Worm (Caenorhabditis elegans) whole organism, L1 larva: ENCODE measurements around the gene aak-1.
A peak's percentile ranks its signal among the peaks of the same experiment; 100 is the strongest.

Experiments used
- C04F5.9 ChIP-seq: sonication (generic microtip); optimal IDR thresholded peaks from 2 replicates; lab custom pipeline; 2016; ENCODE audit warnings: missing genetic modification characterization, missing compliant biosample characterization
- C16A3.4 ChIP-seq: fragments of 150-350 bp; optimal IDR thresholded peaks from 2 replicates; lab custom pipeline; 2014; ENCODE audit warnings: missing biosample characterization, missing genetic modification characterization
- aha-1 ChIP-seq: fragments of 150-350 bp; optimal IDR thresholded peaks from 2 replicates; lab custom pipeline; 2014; ENCODE audit warnings: missing biosample characterization, missing genetic modification characterization
- alr-1 ChIP-seq: fragments of 200-800 bp; sonication (Bioruptor generic); optimal IDR thresholded peaks from 2 replicates; lab custom pipeline; 2018; ENCODE audit warnings: borderline replicate concordance, mild to moderate bottlenecking, missing genetic modification characterization, missing compliant biosample characterization
- aly-2 ChIP-seq: fragments of 150-350 bp; optimal IDR thresholded peaks from 2 replicates; lab custom pipeline; 2014; ENCODE audit warnings: missing biosample characterization, missing genetic modification characterization
- ama-1 ChIP-seq: fragments of 150-350 bp; optimal IDR thresholded peaks from 2 replicates; lab custom pipeline; 2014
- blmp-1 ChIP-seq: fragments of 150-350 bp; optimal IDR thresholded peaks from 2 replicates; lab custom pipeline; 2014; ENCODE audit warnings: missing biosample characterization, missing genetic modification characterization
- ceh-63 ChIP-seq: fragments of 200-800 bp; sonication (Bioruptor generic); optimal IDR thresholded peaks from 2 replicates; lab custom pipeline; 2018; ENCODE audit warnings: mild to moderate bottlenecking, missing genetic modification characterization, missing compliant biosample characterization
- ceh-82 ChIP-seq, 3 experiments: fragments of 150-350 bp in 1 of 3; sonication (generic microtip) in 2 of 3; optimal IDR thresholded peaks; 2 replicates each; lab custom pipeline; 2014 to 2017; ENCODE audit warnings: missing biosample characterization in 3 of 3, missing genetic modification characterization in 3 of 3
- ces-1 ChIP-seq: fragments of 150-350 bp; optimal IDR thresholded peaks from 2 replicates; lab custom pipeline; 2014; ENCODE audit warnings: missing biosample characterization, missing genetic modification reagents, missing genetic modification characterization
- efl-1 ChIP-seq, 4 experiments: fragments of 150-350 bp; optimal IDR thresholded peaks in 3 of 4; peaks in 1 of 4; 1 replicate in 1 of 4; 2 replicates in 3 of 4; lab custom pipeline; 2014; ENCODE audit warnings: missing biosample characterization in 2 of 4, missing genetic modification characterization in 2 of 4, missing genetic modification reagents in 2 of 4
- egl-13 ChIP-seq: sonication (generic microtip); optimal IDR thresholded peaks from 2 replicates; lab custom pipeline; 2016; ENCODE audit warnings: missing genotype, missing genetic modification reagents, missing genetic modification characterization, missing compliant biosample characterization
- egl-27 ChIP-seq, 2 experiments: fragments of 150-350 bp in 1 of 2; sonication (generic microtip); optimal IDR thresholded peaks; 3 replicates each; lab custom pipeline; 2017 to 2018; ENCODE audit warnings: missing biosample characterization in 2 of 2, missing genetic modification characterization in 2 of 2, missing genetic modification reagents in 2 of 2
- elt-3 ChIP-seq, 6 experiments: fragments of 150-350 bp in 1 of 6; sonication (generic microtip); optimal IDR thresholded peaks; 2 replicates each; lab custom pipeline; 2017 to 2018; ENCODE audit warnings: missing biosample characterization in 6 of 6, missing genetic modification characterization in 6 of 6, inconsistent platforms in 1 of 6
- fkh-8 ChIP-seq: sonication (generic microtip); optimal IDR thresholded peaks from 2 replicates; lab custom pipeline; 2016; ENCODE audit warnings: mild to moderate bottlenecking, missing genetic modification characterization, missing compliant biosample characterization
- grh-1 ChIP-seq: fragments of 200-800 bp; sonication (Bioruptor generic); IDR thresholded peaks from 2 replicates; pipeline ENCODE4 v1.3.6; 2022; ENCODE audit warnings: missing genetic modification reagents, missing genetic modification characterization, missing compliant biosample characterization
- hlh-4 ChIP-seq: sonication (generic microtip); optimal IDR thresholded peaks from 2 replicates; lab custom pipeline; 2016; ENCODE audit warnings: mild to moderate bottlenecking, missing genetic modification characterization, missing compliant biosample characterization
- hpl-2 ChIP-seq: fragments of 150-350 bp; optimal IDR thresholded peaks from 2 replicates; lab custom pipeline; 2014; ENCODE audit warnings: missing biosample characterization, missing genetic modification reagents, missing genetic modification characterization
- lin-13 ChIP-seq: fragments of 150-350 bp; optimal IDR thresholded peaks from 2 replicates; lab custom pipeline; 2014; ENCODE audit warnings: missing biosample characterization, missing genetic modification reagents, missing genetic modification characterization
- lin-14 ChIP-seq: fragments of 200-800 bp; sonication (Bioruptor generic); optimal IDR thresholded peaks from 2 replicates; lab custom pipeline; 2018; ENCODE audit warnings: mild to moderate bottlenecking, missing genetic modification characterization, moderate library complexity, missing compliant biosample characterization
- lin-15B ChIP-seq: fragments of 150-350 bp; sonication (generic microtip); optimal IDR thresholded peaks from 3 replicates; lab custom pipeline; 2014; ENCODE audit warnings: missing biosample characterization, missing genetic modification characterization
- lin-39 ChIP-seq: fragments of 150-350 bp; optimal IDR thresholded peaks from 2 replicates; lab custom pipeline; 2014; ENCODE audit warnings: missing biosample characterization, missing genetic modification reagents, missing genetic modification characterization
- lsy-2 ChIP-seq, 2 experiments: fragments of 150-350 bp; optimal IDR thresholded peaks; 2 replicates each; lab custom pipeline; 2014; ENCODE audit warnings: missing biosample characterization in 2 of 2, missing genetic modification characterization in 2 of 2
- mdl-1 ChIP-seq, 2 experiments: fragments of 150-350 bp; optimal IDR thresholded peaks; 2 replicates each; lab custom pipeline; 2014 to 2017; ENCODE audit warnings: missing biosample characterization in 2 of 2, missing genetic modification characterization in 2 of 2, inconsistent platforms in 1 of 2
- mef-2 ChIP-seq: fragments of 150-350 bp; optimal IDR thresholded peaks from 2 replicates; lab custom pipeline; 2014; ENCODE audit warnings: missing biosample characterization, missing genetic modification characterization
- nhr-11 ChIP-seq: fragments of 150-350 bp; optimal IDR thresholded peaks from 2 replicates; lab custom pipeline; 2014; ENCODE audit warnings: missing biosample characterization, missing genetic modification characterization
- nhr-12 ChIP-seq: sonication (generic microtip); optimal IDR thresholded peaks from 2 replicates; lab custom pipeline; 2017; ENCODE audit warnings: missing biosample characterization, missing genetic modification characterization
- nhr-20 ChIP-seq: sonication (generic microtip); optimal IDR thresholded peaks from 2 replicates; lab custom pipeline; 2016; ENCODE audit warnings: mild to moderate bottlenecking, missing genetic modification characterization, missing compliant biosample characterization
- nhr-28 ChIP-seq: fragments of 150-350 bp; optimal IDR thresholded peaks from 2 replicates; lab custom pipeline; 2014; ENCODE audit warnings: missing biosample characterization, missing genetic modification characterization
- nhr-47 ChIP-seq: sonication (generic microtip); optimal IDR thresholded peaks from 2 replicates; lab custom pipeline; 2016; ENCODE audit warnings: mild to moderate bottlenecking, missing genetic modification characterization, moderate library complexity, missing compliant biosample characterization
- nhr-71 ChIP-seq: sonication (generic microtip); optimal IDR thresholded peaks from 2 replicates; lab custom pipeline; 2016; ENCODE audit warnings: mild to moderate bottlenecking, missing genetic modification characterization, moderate library complexity, missing compliant biosample characterization
- nhr-76 ChIP-seq: sonication (generic microtip); optimal IDR thresholded peaks from 2 replicates; lab custom pipeline; 2017; ENCODE audit warnings: missing biosample characterization, missing genetic modification characterization
- nhr-84 ChIP-seq: sonication (generic microtip); optimal IDR thresholded peaks from 2 replicates; lab custom pipeline; 2017; ENCODE audit warnings: missing biosample characterization, missing genetic modification characterization
- nhr-85 ChIP-seq: sonication (generic microtip); peaks from one replicate; lab custom pipeline; 2016; ENCODE audit warnings: missing genetic modification characterization, inconsistent platforms, missing compliant biosample characterization
- pag-3 ChIP-seq: sonication (generic microtip); optimal IDR thresholded peaks from 2 replicates; lab custom pipeline; 2017; ENCODE audit warnings: missing genetic modification characterization, mild to moderate bottlenecking, missing compliant biosample characterization, antibody characterized with exemption, borderline replicate concordance; ENCODE audit not compliant: insufficient read depth
- rnt-1 ChIP-seq: sonication (generic microtip); optimal IDR thresholded peaks from 2 replicates; lab custom pipeline; 2016; ENCODE audit warnings: mild to moderate bottlenecking, missing genetic modification characterization, moderate library complexity, missing compliant biosample characterization
- skn-1 ChIP-seq: fragments of 150-350 bp; optimal IDR thresholded peaks from 2 replicates; lab custom pipeline; 2014; ENCODE audit warnings: missing biosample characterization, missing genetic modification characterization
- sptf-1 ChIP-seq: fragments of 150-350 bp; optimal IDR thresholded peaks from 2 replicates; lab custom pipeline; 2014; ENCODE audit warnings: missing biosample characterization, missing genetic modification characterization
- sup-37 ChIP-seq: fragments of 200-800 bp; sonication (Bioruptor generic); optimal IDR thresholded peaks from 2 replicates; lab custom pipeline; 2018; ENCODE audit warnings: mild to moderate bottlenecking, missing genetic modification characterization, missing compliant biosample characterization
- unc-130 ChIP-seq: fragments of 150-350 bp; optimal IDR thresholded peaks from 2 replicates; lab custom pipeline; 2017; ENCODE audit warnings: missing biosample characterization, missing genetic modification characterization, inconsistent platforms
- unc-30 ChIP-seq: sonication (generic microtip); optimal IDR thresholded peaks from 2 replicates; lab custom pipeline; 2017; ENCODE audit warnings: missing biosample characterization, missing genetic modification characterization
- unc-62 ChIP-seq: fragments of 150-350 bp; optimal IDR thresholded peaks from 2 replicates; lab custom pipeline; 2014; ENCODE audit warnings: missing biosample characterization, missing genetic modification reagents, missing genetic modification characterization
- unc-86 ChIP-seq: sonication (generic microtip); optimal IDR thresholded peaks from 2 replicates; lab custom pipeline; 2016; ENCODE audit warnings: missing genetic modification characterization, missing compliant biosample characterization
- zip-4 ChIP-seq: fragments of 200-800 bp; sonication (Bioruptor generic); optimal IDR thresholded peaks from 2 replicates; lab custom pipeline; 2018; ENCODE audit warnings: mild to moderate bottlenecking, missing genetic modification characterization, moderate library complexity, missing compliant biosample characterization
- ztf-4 ChIP-seq: fragments of 150-350 bp; optimal IDR thresholded peaks from 2 replicates; lab custom pipeline; 2014; ENCODE audit warnings: missing biosample characterization, missing genetic modification characterization

Gene aak-1

ce11 chrIII:8801352-8801863 lies 40.5 kb upstream of the aak-1 start:
- TF ChIP-seq mdl-1 (tag; optimal IDR thresholded peaks at IDR 0.05; lab: Kevin White, UChicago) (peak in 1 of 2 experiments; percentile 14), lin-13 (peak; percentile 23), C16A3.4 (tag; lab: Kevin White, UChicago) (peak; percentile 0), nhr-85 (tag; lab: Kevin White, UChicago) (no peak), aha-1 (tag; lab: Kevin White, UChicago) (no peak), unc-62 (GFP tag; lab: Kevin White, UChicago) (no peak), elt-3 (tag; optimal IDR thresholded peaks at IDR 0.05; lab: Kevin White, UChicago) (peak in 3 of 6 experiments; percentile 16 to 81 (median 68)), grh-1 (GFP tag; lab: Robert Waterston, UW) (peak; percentile 40; the same call in 1 of the 2 replicates), egl-13 (no peak), blmp-1 (tag; lab: Kevin White, UChicago) (peak; percentile 74), skn-1 (tag; lab: Kevin White, UChicago) (peak; percentile 18), ceh-82 (tag; optimal IDR thresholded peaks at IDR 0.05; lab: Kevin White, UChicago) (peak in 1 of 3 experiments; percentile 5), unc-130 (tag; lab: Kevin White, UChicago) (peak; percentile 49)
- TF ChIP-seq, all 84 proteins: peak for 9

ce11 chrIII:8800796-8801083 lies 39.9 kb upstream of the aak-1 start:
- no peak for TF ChIP-seq lin-14 (GFP tag; lab: Kevin White, UChicago)
- peak; percentile 17 for TF ChIP-seq nhr-85 (tag; lab: Kevin White, UChicago)
- TF ChIP-seq efl-1 (optimal IDR thresholded peaks at IDR 0.05; lab: Kevin White, UChicago): no peak
- peak in 1 of 2 experiments; percentile 92 for TF ChIP-seq efl-1 (GFP tag; optimal IDR thresholded peaks at IDR 0.05 in 1 of 2; lab: Kevin White, UChicago)
- TF ChIP-seq ceh-82 (tag; optimal IDR thresholded peaks at IDR 0.05; lab: Kevin White, UChicago): peak in 1 of 3 experiments; percentile 1
- no peak for TF ChIP-seq lsy-2 (tag; optimal IDR thresholded peaks at IDR 0.05; lab: Kevin White, UChicago)
- no peak for TF ChIP-seq ztf-4 (tag; lab: Kevin White, UChicago)
- no peak for TF ChIP-seq nhr-12 (tag; lab: Kevin White, UChicago)
- TF ChIP-seq ces-1 (GFP tag; lab: Kevin White, UChicago): no peak
- peak; percentile 86 for TF ChIP-seq blmp-1 (tag; lab: Kevin White, UChicago)

ce11 chrIII:8799964-8800795 lies 39.3 kb upstream of the aak-1 start, which contains the start of gene F54F2.6:
Gene F54F2.6 (minus strand): TSS chrIII:8800701.
- peak; percentile 73 to 79 for TF ChIP-seq efl-1 (optimal IDR thresholded peaks at IDR 0.05; lab: Kevin White, UChicago)
- peak; percentile 22 to 95 for TF ChIP-seq efl-1 (GFP tag; optimal IDR thresholded peaks at IDR 0.05 in 1 of 2; lab: Kevin White, UChicago)
- TF ChIP-seq rnt-1: peak; percentile 86
- no peak for TF ChIP-seq lin-15B (tag; lab: Kevin White, UChicago)
- TF ChIP-seq nhr-28 (tag; lab: Kevin White, UChicago): no peak
- TF ChIP-seq alr-1: no peak
- peak; percentile 69 for TF ChIP-seq unc-62 (GFP tag; lab: Kevin White, UChicago)
- TF ChIP-seq aly-2 (tag; lab: Kevin White, UChicago): peak; percentile 74
- peak; percentile 63 for TF ChIP-seq lin-39 (tag; lab: Kevin White, UChicago)
- TF ChIP-seq nhr-20: peak; percentile 90
- TF ChIP-seq pag-3 (tag; lab: Kevin White, UChicago): no peak
- no peak for TF ChIP-seq sptf-1 (tag; lab: Kevin White, UChicago)
- no peak for TF ChIP-seq ama-1
- peak; percentile 84 to 89 for TF ChIP-seq lsy-2 (tag; optimal IDR thresholded peaks at IDR 0.05; lab: Kevin White, UChicago)
- peak; percentile 84 for TF ChIP-seq mef-2 (tag; lab: Kevin White, UChicago)
- peak; percentile 98 for TF ChIP-seq unc-86
- peak; percentile 20 for TF ChIP-seq unc-30 (tag; lab: Kevin White, UChicago)
- TF ChIP-seq mdl-1 (tag; optimal IDR thresholded peaks at IDR 0.05; lab: Kevin White, UChicago): peak; percentile 64 to 94
- TF ChIP-seq nhr-76 (tag; lab: Kevin White, UChicago): peak; percentile 32
- TF ChIP-seq nhr-84 (tag; lab: Kevin White, UChicago): no peak
- no peak for TF ChIP-seq hpl-2
- TF ChIP-seq sup-37: peak; percentile 86
- peak; percentile 93 for TF ChIP-seq egl-13
- TF ChIP-seq nhr-47 (tag; lab: Kevin White, UChicago): peak; percentile 94
- TF ChIP-seq fkh-8 (tag; lab: Kevin White, UChicago): peak; percentile 94
- TF ChIP-seq nhr-11 (tag; lab: Kevin White, UChicago): peak; percentile 86
- TF ChIP-seq C04F5.9: no peak
- TF ChIP-seq ces-1 (GFP tag; lab: Kevin White, UChicago): no peak
- TF ChIP-seq ceh-63 (GFP tag; lab: Kevin White, UChicago): no peak
- peak; percentile 53 for TF ChIP-seq zip-4 (GFP tag; lab: Kevin White, UChicago)
- peak; percentile 85 to 94 for TF ChIP-seq egl-27 (tag; optimal IDR thresholded peaks at IDR 0.05; lab: Kevin White, UChicago)
- peak; percentile 98 for TF ChIP-seq nhr-71 (tag; lab: Kevin White, UChicago)
- peak; percentile 100 for TF ChIP-seq lin-14 (GFP tag; lab: Kevin White, UChicago)
- TF ChIP-seq hlh-4: no peak
